Fruit fly (Drosophila melanogaster): ENCODE measurements around the gene CG34426.
A peak's percentile ranks its signal among the peaks of the same experiment; 100 is the strongest.

The CG34426 gene

DNA sequence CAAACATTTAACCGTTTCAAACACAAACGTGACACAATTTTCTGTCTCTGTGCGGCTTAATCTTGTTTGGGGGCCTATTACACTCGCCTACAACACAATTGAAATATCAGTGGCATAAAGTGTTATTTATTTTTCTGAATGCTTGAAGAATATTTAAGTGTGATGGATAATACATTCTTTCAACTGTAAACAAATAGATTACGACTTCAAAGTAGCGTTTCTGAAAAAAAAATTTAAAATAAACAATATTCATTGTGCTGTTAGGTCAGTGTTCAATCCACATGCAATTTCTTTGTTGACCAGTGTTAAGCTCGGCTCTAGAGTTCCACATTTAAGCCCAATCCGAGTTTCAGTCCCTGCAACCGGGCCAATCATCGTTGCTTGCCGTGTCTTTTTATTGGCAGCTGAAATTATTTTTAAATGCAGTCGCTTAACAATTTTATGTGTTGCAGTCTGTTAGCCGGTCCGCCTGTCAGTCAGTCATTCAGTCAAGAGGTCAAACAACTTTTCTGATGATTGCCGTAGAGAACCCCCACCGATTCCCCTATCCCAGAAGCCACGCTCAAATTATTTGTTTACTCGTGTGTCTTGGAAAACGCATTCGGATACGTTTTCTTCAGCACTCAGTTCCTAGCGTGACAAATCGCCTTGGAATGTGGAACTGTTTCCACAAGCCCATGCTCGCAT is 29.1 kb upstream of the CG34426 start (continued):
- peak; percentile 72 for TF ChIP-seq Abd-B (GFP tag; optimal IDR thresholded peaks at IDR 0.05)
- peak; percentile 35 for TF ChIP-seq trh (GFP tag; optimal IDR thresholded peaks at IDR 0.05)
- TF ChIP-seq seq (GFP tag; IDR thresholded peaks at IDR 0.05) = peak; percentile 76
- TF ChIP-seq CG9932 (GFP tag; IDR thresholded peaks at IDR 0.05) = no peak
- TF ChIP-seq CG42726 (GFP tag; IDR thresholded peaks at IDR 0.05; ENCODE audit: partially characterized antibody) = no peak
- peak; percentile 62 for TF ChIP-seq HLH3B (GFP tag; IDR thresholded peaks at IDR 0.05)
- TF ChIP-seq luna (GFP tag; optimal IDR thresholded peaks at IDR 0.05) = no peak
- no peak for TF ChIP-seq CG3281 (GFP tag; optimal IDR thresholded peaks at IDR 0.05)
- no peak for TF ChIP-seq eyg (GFP tag; optimal IDR thresholded peaks at IDR 0.05)
- no peak for TF ChIP-seq CG12744 (GFP tag; optimal IDR thresholded peaks at IDR 0.05)
- TF ChIP-seq CG32532 (GFP tag; IDR thresholded peaks at IDR 0.05) = 0 out of 2 replicates have a peak, but pooled peaks have one; percentile 16
- peak; percentile 54 for TF ChIP-seq ap (GFP tag; IDR thresholded peaks at IDR 0.05)
- no peak for TF ChIP-seq Lpt (GFP tag; optimal IDR thresholded peaks at IDR 0.05)
- TF ChIP-seq CG12104 (GFP tag; optimal IDR thresholded peaks at IDR 0.05) = peak; percentile 41
- TF ChIP-seq jing (GFP tag; optimal IDR thresholded peaks at IDR 0.05) = peak; percentile 62
- TF ChIP-seq CG32772 (GFP tag; IDR thresholded peaks at IDR 0.05) = peak; percentile 53
- no peak for TF ChIP-seq CG31388 (GFP tag; optimal IDR thresholded peaks at IDR 0.05)
- no peak for TF ChIP-seq CG15514 (GFP tag; optimal IDR thresholded peaks at IDR 0.05)
- TF ChIP-seq fu2 (GFP tag; optimal IDR thresholded peaks at IDR 0.05) = no peak
- no peak for TF ChIP-seq CG4360 (GFP tag; IDR thresholded peaks at IDR 0.05)
- no peak for TF ChIP-seq CG1024 (GFP tag; IDR thresholded peaks at IDR 0.05)
- TF ChIP-seq CG12659 (GFP tag; optimal IDR thresholded peaks at IDR 0.05) = peak; percentile 53
- TF ChIP-seq salm (tag; optimal IDR thresholded peaks at IDR 0.05) = peak; percentile 41
- TF ChIP-seq oc (tag; optimal IDR thresholded peaks at IDR 0.05) = peak; percentile 91
- TF ChIP-seq CG15011 (GFP tag; optimal IDR thresholded peaks at IDR 0.05) = no peak
- TF ChIP-seq Meics (GFP tag; optimal IDR thresholded peaks at IDR 0.05) = peak; percentile 17
- TF ChIP-seq H2.0 (GFP tag; IDR thresholded peaks at IDR 0.05) = peak; percentile 22; the same call in 1 of the 2 replicates
- TF ChIP-seq CG12769 (tag; optimal IDR thresholded peaks at IDR 0.05) = peak; percentile 71
- no peak for TF ChIP-seq repo (GFP tag; optimal IDR thresholded peaks at IDR 0.05)
- TF ChIP-seq CG33557 (GFP tag; optimal IDR thresholded peaks at IDR 0.05) = peak; percentile 79
- peak in 1 of 3 experiments; percentile 6 for TF ChIP-seq Stat92E (GFP tag; optimal IDR thresholded peaks at IDR 0.05)
- TF ChIP-seq CTCF (GFP tag; optimal IDR thresholded peaks at IDR 0.05) = no peak
- peak; percentile 67 for TF ChIP-seq tap (tag; optimal IDR thresholded peaks at IDR 0.05)
- TF ChIP-seq NC2α (GFP tag; optimal IDR thresholded peaks at IDR 0.05) = peak; percentile 20
- no peak for TF ChIP-seq zen (tag; optimal IDR thresholded peaks at IDR 0.05)
- peak; percentile 68 for TF ChIP-seq CG17568 (GFP tag; optimal IDR thresholded peaks at IDR 0.05)
- peak; percentile 25 for TF ChIP-seq CG6654 (GFP tag; optimal IDR thresholded peaks at IDR 0.05)
- peak; percentile 43; the same call in 1 of the 2 replicates for TF ChIP-seq CG7372 (GFP tag; IDR thresholded peaks at IDR 0.05)
- TF ChIP-seq gsb-n (tag; optimal IDR thresholded peaks at IDR 0.05) = peak; percentile 80
- TF ChIP-seq vfl (GFP tag; optimal IDR thresholded peaks at IDR 0.05) = no peak
- no peak for TF ChIP-seq CG3726 (GFP tag; IDR thresholded peaks at IDR 0.05)
- peak; percentile 78 for TF ChIP-seq otp (GFP tag; IDR thresholded peaks at IDR 0.05)
- TF ChIP-seq Lhr (GFP tag; optimal IDR thresholded peaks at IDR 0.05) = peak; percentile 39
- TF ChIP-seq Hmx (GFP tag; optimal IDR thresholded peaks at IDR 0.05) = no peak
- peak; percentile 35 for TF ChIP-seq CG2116 (GFP tag; optimal IDR thresholded peaks at IDR 0.05)
- TF ChIP-seq ftz-f1 (GFP tag; optimal IDR thresholded peaks at IDR 0.05) = no peak
- no peak for TF ChIP-seq pum (GFP tag; optimal IDR thresholded peaks at IDR 0.05)
- TF ChIP-seq hth (optimal IDR thresholded peaks at IDR 0.05) = no peak
- TF ChIP-seq CG4424 (GFP tag; optimal IDR thresholded peaks at IDR 0.05) = peak; percentile 78
- TF ChIP-seq CG10565 (GFP tag; optimal IDR thresholded peaks at IDR 0.05) = no peak
- no peak for TF ChIP-seq insv (GFP tag; optimal IDR thresholded peaks at IDR 0.05)

All from whole organism, embryonic.